Worm (Caenorhabditis elegans): ENCODE measurements around the gene srh-125.

DNA sequence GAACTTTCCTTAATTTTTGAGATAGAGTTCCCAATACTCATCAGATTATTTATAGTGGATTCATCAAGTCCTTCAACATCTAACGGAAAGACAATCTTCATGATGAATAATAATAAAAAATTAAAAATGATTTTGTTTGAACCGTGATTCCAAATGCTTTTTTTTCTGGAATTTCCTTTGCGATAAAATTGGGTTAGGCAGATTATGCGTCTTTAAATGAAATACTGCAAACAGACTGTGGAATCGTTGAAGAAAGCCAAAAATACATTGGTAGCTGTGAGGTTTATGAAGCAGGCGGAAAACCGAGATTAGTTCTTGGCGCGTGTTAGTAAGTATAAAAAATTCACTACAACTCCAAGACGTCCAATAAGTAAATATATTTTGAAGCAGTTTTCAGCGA, 50.1 kb downstream of the srh-125 start, which contains the start of gene srw-68:
- no peak for TF ChIP-seq aly-1 (tag; optimal IDR thresholded peaks at IDR 0.05)
- no peak for TF ChIP-seq hmg-4 (GFP tag; optimal IDR thresholded peaks at IDR 0.05)
- TF ChIP-seq sea-1 (GFP tag; conservative IDR thresholded peaks at IDR 0.05), result no peak

Data from whole organism, early embryonic.